Fruit fly (Drosophila melanogaster): ENCODE results near the gene Bka.

The Bka gene

dm6 chr2L:9938631-9939256 is 43.7 kb downstream of the Bka start, which contains the start of the genes Datp and CG4619:
Datp (minus strand) TSS chr2L:9938790.
CG4619 (plus strand) TSS chr2L:9938863.
- TF ChIP-seq Snoo (tag; optimal IDR thresholded peaks at IDR 0.05) (peak; percentile 16), Ets98B (GFP tag; IDR thresholded peaks at IDR 0.05) (peak; percentile 39; the same call in 1 of the 2 replicates), Pif1A (GFP tag; optimal IDR thresholded peaks at IDR 0.05) (no peak), CG17806 (tag; optimal IDR thresholded peaks at IDR 0.05) (no peak), CG8159 (tag; optimal IDR thresholded peaks at IDR 0.05) (no peak), EcR (GFP tag; optimal IDR thresholded peaks at IDR 0.05) (no peak), CG8301 (tag; optimal IDR thresholded peaks at IDR 0.05) (no peak), D1 (tag; optimal IDR thresholded peaks at IDR 0.05) (no peak), CG15710 (tag; optimal IDR thresholded peaks at IDR 0.05) (peak; percentile 4), CG13204 (GFP tag; optimal IDR thresholded peaks at IDR 0.05) (no peak), gl (tag; optimal IDR thresholded peaks at IDR 0.05) (no peak), CG32121 (GFP tag; IDR thresholded peaks at IDR 0.05) (no peak), CG4496 (GFP tag; IDR thresholded peaks at IDR 0.05) (0 out of 3 replicates have a peak, but pooled peaks have one; percentile 39), CG10348 (GFP tag; IDR thresholded peaks at IDR 0.05) (no peak), CG34367 (tag; optimal IDR thresholded peaks at IDR 0.05) (peak; percentile 5), fd96Ca (GFP tag; IDR thresholded peaks at IDR 0.05) (peak; percentile 44; the same call in 1 of the 3 replicates), CG9948 (tag; optimal IDR thresholded peaks at IDR 0.05) (no peak), CG12605 (GFP tag; IDR thresholded peaks at IDR 0.05) (no peak), rn (GFP tag; IDR thresholded peaks at IDR 0.05) (no peak), Pif1B (GFP tag; optimal IDR thresholded peaks at IDR 0.05) (no peak), CG14655 (GFP tag; optimal IDR thresholded peaks at IDR 0.05) (no peak)

- TF ChIP-seq EcR (GFP tag; optimal IDR thresholded peaks at IDR 0.05) (no peak), CG8301 (tag; optimal IDR thresholded peaks at IDR 0.05) (no peak), CG4496 (GFP tag; IDR thresholded peaks at IDR 0.05) (no peak), D1 (tag; optimal IDR thresholded peaks at IDR 0.05) (no peak), Ets98B (GFP tag; IDR thresholded peaks at IDR 0.05) (no peak), CG12605 (GFP tag; IDR thresholded peaks at IDR 0.05) (no peak)
Measured at dm6 chr2L:9943521-9943920, 48.4 kb downstream of the Bka start.

DNA sequence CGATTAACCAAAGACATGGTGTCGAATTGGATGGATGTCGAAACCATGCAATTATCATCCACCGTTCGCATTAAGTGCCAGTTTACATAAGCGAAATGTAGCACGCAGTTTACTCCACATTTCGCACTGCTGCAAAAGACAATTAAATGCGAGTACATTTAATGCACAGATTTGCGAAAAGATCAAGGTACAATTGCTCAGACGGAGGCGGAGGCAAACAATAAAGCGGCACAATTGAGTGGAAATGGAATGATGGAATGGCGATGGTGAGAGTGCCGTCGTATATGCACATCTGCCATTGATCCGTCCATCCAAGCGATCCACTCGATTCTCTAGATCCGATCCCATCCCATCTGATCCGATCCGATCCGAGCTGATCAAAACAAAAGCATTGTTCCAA is 50.0 kb downstream of the Bka start:
- TF ChIP-seq CG4496 (GFP tag; IDR thresholded peaks at IDR 0.05) (0 out of 3 replicates have a peak, but pooled peaks have one; percentile 12), CG32121 (GFP tag; IDR thresholded peaks at IDR 0.05) (peak; percentile 21; the same call in 1 of the 2 replicates), CG9948 (tag; optimal IDR thresholded peaks at IDR 0.05) (no peak), Pif1B (GFP tag; optimal IDR thresholded peaks at IDR 0.05) (peak; percentile 11), CG10348 (GFP tag; IDR thresholded peaks at IDR 0.05) (no peak), CG13204 (GFP tag; optimal IDR thresholded peaks at IDR 0.05) (no peak), D1 (tag; optimal IDR thresholded peaks at IDR 0.05) (no peak), Ets98B (GFP tag; IDR thresholded peaks at IDR 0.05) (no peak), gl (tag; optimal IDR thresholded peaks at IDR 0.05) (peak; percentile 71)

All from whole organism, pupa.